Worm (Caenorhabditis elegans) whole organism, young adult: ENCODE data around the gene K08H2.3.

ENCODE experiments used
- F52B5.7 ChIP-seq: sonication (generic microtip); optimal IDR thresholded peaks from 2 replicates; lab custom pipeline; 2016; ENCODE audit warnings: mild to moderate bottlenecking, missing genetic modification characterization, missing compliant biosample characterization
- zim-3 ChIP-seq: sonication (generic microtip); optimal IDR thresholded peaks from 2 replicates; lab custom pipeline; 2017; ENCODE audit warnings: mild to moderate bottlenecking, missing genetic modification characterization, moderate library complexity, missing compliant biosample characterization

- TF ChIP-seq zim-3, result no peak
- no peak for TF ChIP-seq F52B5.7 (tag; lab: Kevin White, UChicago)
Measured at ce11 chrX:13212528-13212927, 24.7 kb upstream of the K08H2.3 start.
